Fruit fly (Drosophila melanogaster) whole organism, adult: ENCODE results near the gene Cpr62Bb.

Experiments
- CG11617 ChIP-seq: fragments of 200-800 bp; sonication (Bioruptor generic); optimal IDR thresholded peaks from 2 replicates; lab custom pipeline; 2017; ENCODE audit warnings: mild to moderate bottlenecking, missing biosample characterization, missing genetic modification reagents, missing genetic modification characterization
- CG12768 ChIP-seq: fragments of 200-800 bp; sonication (Bioruptor generic); optimal IDR thresholded peaks from 2 replicates; lab custom pipeline; 2017; ENCODE audit warnings: missing biosample characterization, missing genetic modification characterization, mild to moderate bottlenecking, moderate library complexity, missing genetic modification reagents
- CG14711 ChIP-seq: fragments of 200-800 bp; sonication (Bioruptor generic); optimal IDR thresholded peaks from 2 replicates; lab custom pipeline; 2018; ENCODE audit warnings: missing biosample characterization, mild to moderate bottlenecking, missing genetic modification characterization, moderate library complexity
- CG1620 ChIP-seq: fragments of 200-800 bp; sonication (Bioruptor generic); optimal IDR thresholded peaks from 2 replicates; lab custom pipeline; 2016; ENCODE audit warnings: missing biosample characterization, missing genetic modification characterization
- CG33017 ChIP-seq: fragments of 200-800 bp; sonication (Bioruptor generic); optimal IDR thresholded peaks from 2 replicates; lab custom pipeline; 2018; ENCODE audit warnings: missing biosample characterization, mild to moderate bottlenecking, missing genetic modification characterization, moderate library complexity
- CG5204 ChIP-seq: fragments of 200-800 bp; sonication (Bioruptor generic); optimal IDR thresholded peaks from 2 replicates; lab custom pipeline; 2016; ENCODE audit warnings: missing biosample characterization, missing genetic modification characterization
- CG7045 ChIP-seq: fragments of 200-800 bp; sonication (Bioruptor generic); optimal IDR thresholded peaks from 2 replicates; lab custom pipeline; 2017; ENCODE audit warnings: missing biosample characterization, mild to moderate bottlenecking, missing genetic modification characterization
- CG7101 ChIP-seq: fragments of 200-800 bp; sonication (Bioruptor generic); optimal IDR thresholded peaks from 2 replicates; lab custom pipeline; 2018; ENCODE audit warnings: missing biosample characterization, mild to moderate bottlenecking, missing genetic modification characterization, moderate library complexity
- Clk ChIP-seq: fragments of 200-800 bp; sonication (Bioruptor generic); optimal IDR thresholded peaks from 2 replicates; lab custom pipeline; 2017; ENCODE audit warnings: missing biosample characterization, missing genetic modification characterization
- Crg-1 ChIP-seq: fragments of 200-800 bp; sonication (Bioruptor generic); optimal IDR thresholded peaks from 2 replicates; lab custom pipeline; 2016; ENCODE audit warnings: missing biosample characterization, missing genetic modification characterization
- Hr96 ChIP-seq: fragments of 200-800 bp; sonication (Bioruptor generic); optimal IDR thresholded peaks from 2 replicates; lab custom pipeline; 2016; ENCODE audit warnings: missing biosample characterization, missing genetic modification characterization
- Mnt ChIP-seq: fragments of 200-800 bp; sonication (Bioruptor generic); optimal IDR thresholded peaks from 2 replicates; lab custom pipeline; 2016; ENCODE audit warnings: missing biosample characterization, mild to moderate bottlenecking, missing genetic modification characterization
- bab1 ChIP-seq: fragments of 200-800 bp; sonication (Bioruptor generic); optimal IDR thresholded peaks from 3 replicates; lab custom pipeline; 2019; ENCODE audit warnings: missing biosample characterization, mild to moderate bottlenecking, missing genetic modification characterization, moderate library complexity
- cic ChIP-seq: fragments of 200-800 bp; sonication (Bioruptor generic); optimal IDR thresholded peaks from 2 replicates; lab custom pipeline; 2017; ENCODE audit warnings: missing biosample characterization, mild to moderate bottlenecking, missing genetic modification characterization, moderate library complexity
- cnc ChIP-seq, 2 experiments: fragments of >200 bp; optimal IDR thresholded peaks; 2 replicates each; lab custom pipeline; 2017
- kay ChIP-seq: fragments of 200-800 bp; sonication (Bioruptor generic); peaks from one replicate; lab custom pipeline; 2016; ENCODE audit warnings: missing biosample characterization, missing genetic modification characterization, borderline replicate concordance
- ovo ChIP-seq: fragments of 200-800 bp; sonication (Bioruptor generic); optimal IDR thresholded peaks from 2 replicates; lab custom pipeline; 2016; ENCODE audit warnings: missing biosample characterization, missing genetic modification characterization
- pad ChIP-seq: fragments of 200-800 bp; sonication (Bioruptor generic); optimal IDR thresholded peaks from 3 replicates; lab custom pipeline; 2017; ENCODE audit warnings: missing biosample characterization, missing genetic modification characterization, mild to moderate bottlenecking, moderate library complexity, missing genetic modification reagents
- tj ChIP-seq: fragments of 200-800 bp; sonication (Bioruptor generic); optimal IDR thresholded peaks from 3 replicates; lab custom pipeline; 2017; ENCODE audit warnings: missing biosample characterization, mild to moderate bottlenecking, missing genetic modification characterization, moderate library complexity
- toe ChIP-seq: fragments of 200-800 bp; sonication (Bioruptor generic); optimal IDR thresholded peaks from 2 replicates; lab custom pipeline; 2016; ENCODE audit warnings: missing biosample characterization, missing genetic modification characterization

Gene Cpr62Bb

dm6 chr3L:1841984-1842383 lies 7.0 kb upstream of the Cpr62Bb start, which contains the start of gene Cpr62Bc:
TSS of gene Cpr62Bc (minus strand) at chr3L:1842084.
- TF ChIP-seq cnc (optimal IDR thresholded peaks at IDR 0.05; lab: Kevin White, UChicago) (no peak), Hr96 (GFP tag; lab: Kevin White, UChicago) (no peak), CG1620 (GFP tag; lab: Kevin White, UChicago) (no peak), CG12768 (GFP tag; lab: Kevin White, UChicago) (no peak), ovo (no peak), CG7101 (tag; lab: Kevin White, UChicago) (no peak), kay (GFP tag; lab: Kevin White, UChicago) (no peak), Crg-1 (GFP tag; lab: Kevin White, UChicago) (no peak), CG14711 (tag; lab: Kevin White, UChicago) (no peak), pad (GFP tag; lab: Kevin White, UChicago) (no peak), Mnt (GFP tag; lab: Kevin White, UChicago) (no peak), CG5204 (GFP tag; lab: Kevin White, UChicago) (no peak), bab1 (GFP tag; lab: Kevin White, UChicago) (no peak)

DNA sequence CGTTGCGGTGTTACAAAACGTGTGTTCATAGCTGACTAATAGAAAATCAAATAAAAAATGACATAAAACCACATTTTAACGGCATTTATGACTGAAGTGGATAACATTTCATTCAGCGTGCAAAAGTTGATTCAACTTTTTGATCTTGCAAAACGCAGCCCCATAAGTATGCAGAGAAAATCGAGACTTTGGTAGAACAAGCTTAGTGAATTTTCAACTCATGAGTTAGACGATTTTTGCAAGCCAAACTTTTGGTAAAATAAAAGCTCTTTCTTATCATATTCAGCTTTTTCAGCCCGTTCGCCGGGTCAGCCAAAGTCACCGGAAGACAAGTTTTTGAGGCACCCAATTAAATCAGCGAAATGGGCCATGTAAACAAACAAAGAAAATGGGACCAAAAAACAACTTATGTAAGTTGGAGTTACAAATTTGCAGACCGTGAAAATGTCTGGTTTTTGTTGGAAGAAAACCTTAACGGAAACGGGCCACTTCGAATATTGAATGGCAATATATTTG lies 3.2 kb downstream of the Cpr62Bb start, which contains the start of gene Cpr62Ba:
Cpr62Ba (minus strand) TSS at position 31 of the 516 bp plus-strand sequence.
- TF ChIP-seq cic, result no peak
- no peak for TF ChIP-seq Clk (GFP tag; lab: Kevin White, UChicago)
- TF ChIP-seq Mnt (GFP tag; lab: Kevin White, UChicago), result no peak
- TF ChIP-seq toe, result no peak
- no peak for TF ChIP-seq CG5204 (GFP tag; lab: Kevin White, UChicago)
- no peak for TF ChIP-seq CG7101 (tag; lab: Kevin White, UChicago)
- TF ChIP-seq CG12768 (GFP tag; lab: Kevin White, UChicago), result no peak
- no peak for TF ChIP-seq ovo
- no peak for TF ChIP-seq CG11617 (GFP tag; lab: Kevin White, UChicago)
- no peak for TF ChIP-seq bab1 (GFP tag; lab: Kevin White, UChicago)
- no peak for TF ChIP-seq CG14711 (tag; lab: Kevin White, UChicago)
- TF ChIP-seq CG7045 (GFP tag; lab: Kevin White, UChicago), result no peak
- no peak for TF ChIP-seq CG33017 (tag; lab: Kevin White, UChicago)
- TF ChIP-seq pad (GFP tag; lab: Kevin White, UChicago), result no peak
- TF ChIP-seq Hr96 (GFP tag; lab: Kevin White, UChicago), result no peak
- TF ChIP-seq Crg-1 (GFP tag; lab: Kevin White, UChicago), result no peak
- TF ChIP-seq cnc (optimal IDR thresholded peaks at IDR 0.05; lab: Kevin White, UChicago), result no peak
- no peak for TF ChIP-seq tj (GFP tag; lab: Kevin White, UChicago)
- TF ChIP-seq CG1620 (GFP tag; lab: Kevin White, UChicago), result no peak
- TF ChIP-seq kay (GFP tag; lab: Kevin White, UChicago), result no peak

- TF ChIP-seq pad (GFP tag; lab: Kevin White, UChicago) (no peak), CG7101 (tag; lab: Kevin White, UChicago) (no peak), kay (GFP tag; lab: Kevin White, UChicago) (no peak), CG33017 (tag; lab: Kevin White, UChicago) (no peak), cic (no peak), Hr96 (GFP tag; lab: Kevin White, UChicago) (no peak)
These were observed 5.4 kb downstream of the Cpr62Bb start for dm6 chr3L:1829539-1829938.

- no peak for TF ChIP-seq Clk (GFP tag; lab: Kevin White, UChicago)
- no peak for TF ChIP-seq CG14711 (tag; lab: Kevin White, UChicago)
- no peak for TF ChIP-seq CG11617 (GFP tag; lab: Kevin White, UChicago)
- no peak for TF ChIP-seq Hr96 (GFP tag; lab: Kevin White, UChicago)
- no peak for TF ChIP-seq Mnt (GFP tag; lab: Kevin White, UChicago)
- TF ChIP-seq Crg-1 (GFP tag; lab: Kevin White, UChicago), result no peak
- no peak for TF ChIP-seq CG12768 (GFP tag; lab: Kevin White, UChicago)
- TF ChIP-seq pad (GFP tag; lab: Kevin White, UChicago), result no peak
These were observed 7.1 kb downstream of the Cpr62Bb start for dm6 chr3L:1827809-1828371.

- TF ChIP-seq CG11617 (GFP tag; lab: Kevin White, UChicago) (no peak), CG33017 (tag; lab: Kevin White, UChicago) (no peak), bab1 (GFP tag; lab: Kevin White, UChicago) (no peak), CG7045 (GFP tag; lab: Kevin White, UChicago) (no peak), CG5204 (GFP tag; lab: Kevin White, UChicago) (no peak), Clk (GFP tag; lab: Kevin White, UChicago) (no peak), cnc (optimal IDR thresholded peaks at IDR 0.05; lab: Kevin White, UChicago) (no peak), CG14711 (tag; lab: Kevin White, UChicago) (no peak), kay (GFP tag; lab: Kevin White, UChicago) (no peak), cic (no peak), tj (GFP tag; lab: Kevin White, UChicago) (no peak), toe (no peak), Crg-1 (GFP tag; lab: Kevin White, UChicago) (no peak), ovo (no peak), pad (GFP tag; lab: Kevin White, UChicago) (no peak), CG1620 (GFP tag; lab: Kevin White, UChicago) (no peak), Mnt (GFP tag; lab: Kevin White, UChicago) (no peak), CG7101 (tag; lab: Kevin White, UChicago) (no peak), Hr96 (GFP tag; lab: Kevin White, UChicago) (no peak)
These were observed 12.6 kb downstream of the Cpr62Bb start for dm6 chr3L:1822365-1822764.
